Worm (Caenorhabditis elegans) whole organism, L1 larva: ENCODE results near the gene prkl-1.

Source experiments
- blmp-1 ChIP-seq: fragments of 150-350 bp; optimal IDR thresholded peaks from 2 replicates; lab custom pipeline; 2014; ENCODE audit warnings: missing biosample characterization, missing genetic modification characterization
- ceh-63 ChIP-seq: fragments of 200-800 bp; sonication (Bioruptor generic); optimal IDR thresholded peaks from 2 replicates; lab custom pipeline; 2018; ENCODE audit warnings: mild to moderate bottlenecking, missing genetic modification characterization, missing compliant biosample characterization
- ceh-82 ChIP-seq, 3 experiments: fragments of 150-350 bp in 1 of 3; sonication (generic microtip) in 2 of 3; optimal IDR thresholded peaks; 2 replicates each; lab custom pipeline; 2014 to 2017; ENCODE audit warnings: missing biosample characterization in 3 of 3, missing genetic modification characterization in 3 of 3
- ceh-88 ChIP-seq: fragments of 200-800 bp; sonication (Bioruptor generic); IDR thresholded peaks from 2 replicates; pipeline ENCODE4 v1.3.6; 2022; ENCODE audit warnings: missing genetic modification characterization, missing compliant biosample characterization
- dsc-1 ChIP-seq: sonication (generic microtip); optimal IDR thresholded peaks from 2 replicates; lab custom pipeline; 2016; ENCODE audit warnings: mild to moderate bottlenecking, missing genetic modification characterization, missing compliant biosample characterization
- efl-1 ChIP-seq, 4 experiments: fragments of 150-350 bp; optimal IDR thresholded peaks in 3 of 4; peaks in 1 of 4; 1 replicate in 1 of 4; 2 replicates in 3 of 4; lab custom pipeline; 2014; ENCODE audit warnings: missing biosample characterization in 2 of 4, missing genetic modification characterization in 2 of 4, missing genetic modification reagents in 2 of 4
- egl-13 ChIP-seq: sonication (generic microtip); optimal IDR thresholded peaks from 2 replicates; lab custom pipeline; 2016; ENCODE audit warnings: missing genotype, missing genetic modification reagents, missing genetic modification characterization, missing compliant biosample characterization
- egl-27 ChIP-seq, 2 experiments: fragments of 150-350 bp in 1 of 2; sonication (generic microtip); optimal IDR thresholded peaks; 3 replicates each; lab custom pipeline; 2017 to 2018; ENCODE audit warnings: missing biosample characterization in 2 of 2, missing genetic modification characterization in 2 of 2, missing genetic modification reagents in 2 of 2
- elt-2 ChIP-seq: sonication (generic microtip); optimal IDR thresholded peaks from 2 replicates; lab custom pipeline; 2016; ENCODE audit warnings: missing genetic modification characterization, mild to moderate bottlenecking, inconsistent platforms, missing compliant biosample characterization, missing genetic modification reagents
- ets-5 ChIP-seq: fragments of 200-800 bp; sonication (Bioruptor generic); IDR thresholded peaks from 2 replicates; pipeline ENCODE4 v1.3.6; 2022; ENCODE audit warnings: missing genetic modification characterization, missing compliant biosample characterization
- fkh-4 ChIP-seq: sonication (generic microtip); optimal IDR thresholded peaks from 2 replicates; lab custom pipeline; 2016; ENCODE audit warnings: missing compliant biosample characterization, missing genetic modification characterization, borderline replicate concordance
- fos-1 ChIP-seq: fragments of 150-350 bp; optimal IDR thresholded peaks from 2 replicates; lab custom pipeline; 2014; ENCODE audit warnings: missing biosample characterization, missing genetic modification characterization
- hlh-4 ChIP-seq: sonication (generic microtip); optimal IDR thresholded peaks from 2 replicates; lab custom pipeline; 2016; ENCODE audit warnings: mild to moderate bottlenecking, missing genetic modification characterization, missing compliant biosample characterization
- irx-1 ChIP-seq: sonication (generic microtip); optimal IDR thresholded peaks from 2 replicates; lab custom pipeline; 2016; ENCODE audit warnings: missing genetic modification characterization, missing compliant biosample characterization
- jun-1 ChIP-seq: fragments of 150-350 bp; optimal IDR thresholded peaks from 2 replicates; lab custom pipeline; 2014; ENCODE audit warnings: missing biosample characterization, missing genetic modification reagents, missing genetic modification characterization
- lin-14 ChIP-seq: fragments of 200-800 bp; sonication (Bioruptor generic); optimal IDR thresholded peaks from 2 replicates; lab custom pipeline; 2018; ENCODE audit warnings: mild to moderate bottlenecking, missing genetic modification characterization, moderate library complexity, missing compliant biosample characterization
- lin-15B ChIP-seq: fragments of 150-350 bp; sonication (generic microtip); optimal IDR thresholded peaks from 3 replicates; lab custom pipeline; 2014; ENCODE audit warnings: missing biosample characterization, missing genetic modification characterization
- lin-39 ChIP-seq: fragments of 150-350 bp; optimal IDR thresholded peaks from 2 replicates; lab custom pipeline; 2014; ENCODE audit warnings: missing biosample characterization, missing genetic modification reagents, missing genetic modification characterization
- lsy-2 ChIP-seq, 2 experiments: fragments of 150-350 bp; optimal IDR thresholded peaks; 2 replicates each; lab custom pipeline; 2014; ENCODE audit warnings: missing biosample characterization in 2 of 2, missing genetic modification characterization in 2 of 2
- mab-9 ChIP-seq: fragments of 200-800 bp; sonication (Bioruptor generic); IDR thresholded peaks from 2 replicates; pipeline ENCODE4 v1.3.6; 2022; ENCODE audit warnings: missing genetic modification reagents, missing genetic modification characterization, missing compliant biosample characterization
- mdl-1 ChIP-seq, 2 experiments: fragments of 150-350 bp; optimal IDR thresholded peaks; 2 replicates each; lab custom pipeline; 2014 to 2017; ENCODE audit warnings: missing biosample characterization in 2 of 2, missing genetic modification characterization in 2 of 2, inconsistent platforms in 1 of 2
- mef-2 ChIP-seq: fragments of 150-350 bp; optimal IDR thresholded peaks from 2 replicates; lab custom pipeline; 2014; ENCODE audit warnings: missing biosample characterization, missing genetic modification characterization
- mep-1 ChIP-seq: fragments of 150-350 bp; optimal IDR thresholded peaks from 2 replicates; lab custom pipeline; 2014; ENCODE audit warnings: missing biosample characterization, missing genetic modification characterization
- nhr-11 ChIP-seq: fragments of 150-350 bp; optimal IDR thresholded peaks from 2 replicates; lab custom pipeline; 2014; ENCODE audit warnings: missing biosample characterization, missing genetic modification characterization
- nhr-237 ChIP-seq: fragments of 150-350 bp; optimal IDR thresholded peaks from 2 replicates; lab custom pipeline; 2014; ENCODE audit warnings: missing biosample characterization, missing genetic modification characterization
- nhr-47 ChIP-seq: sonication (generic microtip); optimal IDR thresholded peaks from 2 replicates; lab custom pipeline; 2016; ENCODE audit warnings: mild to moderate bottlenecking, missing genetic modification characterization, moderate library complexity, missing compliant biosample characterization
- nhr-76 ChIP-seq: sonication (generic microtip); optimal IDR thresholded peaks from 2 replicates; lab custom pipeline; 2017; ENCODE audit warnings: missing biosample characterization, missing genetic modification characterization
- pax-3 ChIP-seq: fragments of 200-800 bp; sonication (Bioruptor generic); optimal IDR thresholded peaks from 2 replicates; lab custom pipeline; 2018; ENCODE audit warnings: mild to moderate bottlenecking, missing genetic modification characterization, moderate library complexity, missing compliant biosample characterization
- pqm-1 ChIP-seq: sonication (generic microtip); optimal IDR thresholded peaks from 3 replicates; lab custom pipeline; 2017; ENCODE audit warnings: missing biosample characterization, missing genetic modification characterization
- rnt-1 ChIP-seq: sonication (generic microtip); optimal IDR thresholded peaks from 2 replicates; lab custom pipeline; 2016; ENCODE audit warnings: mild to moderate bottlenecking, missing genetic modification characterization, moderate library complexity, missing compliant biosample characterization
- skn-1 ChIP-seq: fragments of 150-350 bp; optimal IDR thresholded peaks from 2 replicates; lab custom pipeline; 2014; ENCODE audit warnings: missing biosample characterization, missing genetic modification characterization
- snpc-4 ChIP-seq: fragments of 150-350 bp; optimal IDR thresholded peaks from 2 replicates; lab custom pipeline; 2014; ENCODE audit warnings: missing biosample characterization, missing genetic modification characterization
- sptf-1 ChIP-seq: fragments of 150-350 bp; optimal IDR thresholded peaks from 2 replicates; lab custom pipeline; 2014; ENCODE audit warnings: missing biosample characterization, missing genetic modification characterization
- tbx-2 ChIP-seq: sonication (generic microtip); optimal IDR thresholded peaks from 2 replicates; lab custom pipeline; 2016; ENCODE audit warnings: missing genetic modification characterization, missing compliant biosample characterization
- tlp-1 ChIP-seq: fragments of 150-350 bp; optimal IDR thresholded peaks from 2 replicates; lab custom pipeline; 2014; ENCODE audit warnings: missing biosample characterization, missing genetic modification characterization
- unc-130 ChIP-seq: fragments of 150-350 bp; optimal IDR thresholded peaks from 2 replicates; lab custom pipeline; 2017; ENCODE audit warnings: missing biosample characterization, missing genetic modification characterization, inconsistent platforms
- unc-62 ChIP-seq: fragments of 150-350 bp; optimal IDR thresholded peaks from 2 replicates; lab custom pipeline; 2014; ENCODE audit warnings: missing biosample characterization, missing genetic modification reagents, missing genetic modification characterization
- vab-15 ChIP-seq: sonication (generic microtip); optimal IDR thresholded peaks from 2 replicates; lab custom pipeline; 2017; ENCODE audit warnings: missing genotype, mild to moderate bottlenecking, missing genetic modification characterization, missing compliant biosample characterization

Gene prkl-1

ce11 chrIV:6977089-6977558, 9.6 kb downstream of the prkl-1 start, which contains the start of the genes pgl-1 and him-3:
TSS of gene pgl-1 (minus strand) at chrIV:6977318.
TSS of gene him-3 (plus strand) at chrIV:6977508.
- TF ChIP-seq lin-14 (GFP tag; lab: Kevin White, UChicago) (no peak), mdl-1 (tag; optimal IDR thresholded peaks at IDR 0.05; lab: Kevin White, UChicago) (no peak), sptf-1 (no peak), tlp-1 (no peak), fkh-4 (no peak), fos-1 (tag; lab: Kevin White, UChicago) (no peak), ets-5 (GFP tag; lab: Robert Waterston, UW) (no peak), unc-130 (no peak), lsy-2 (tag; optimal IDR thresholded peaks at IDR 0.05; lab: Kevin White, UChicago) (no peak), nhr-11 (no peak), rnt-1 (tag; lab: Kevin White, UChicago) (no peak), egl-27 (tag; optimal IDR thresholded peaks at IDR 0.05; lab: Kevin White, UChicago) (no peak), lin-39 (no peak), pqm-1 (tag; lab: Kevin White, UChicago) (no peak), jun-1 (tag; lab: Kevin White, UChicago) (no peak), dsc-1 (no peak), ceh-63 (no peak), mep-1 (tag; lab: Kevin White, UChicago) (no peak), nhr-237 (tag; lab: Kevin White, UChicago) (no peak), efl-1 (optimal IDR thresholded peaks at IDR 0.05; lab: Kevin White, UChicago) (no peak), efl-1 (GFP tag; optimal IDR thresholded peaks at IDR 0.05 in 1 of 2; lab: Kevin White, UChicago) (no peak)

ce11 chrIV:6974162-6974938, 12.4 kb downstream of the prkl-1 start:
- TF ChIP-seq elt-2 (no peak), ceh-88 (GFP tag; lab: Robert Waterston, UW) (no peak), mab-9 (GFP tag; lab: Robert Waterston, UW) (no peak), mef-2 (tag; lab: Kevin White, UChicago) (no peak), ceh-82 (tag; optimal IDR thresholded peaks at IDR 0.05; lab: Kevin White, UChicago) (no peak), sptf-1 (no peak), unc-130 (no peak), tbx-2 (no peak), pax-3 (tag; lab: Kevin White, UChicago) (no peak)

ce11 chrIV:6972427-6972826, 14.3 kb downstream of the prkl-1 start, which contains the start of gene nhr-249:
TSS of gene nhr-249 (minus strand) at chrIV:6972527.
- TF ChIP-seq nhr-47 (tag; lab: Kevin White, UChicago) (no peak), skn-1 (tag; lab: Kevin White, UChicago) (no peak), tbx-2 (no peak), blmp-1 (no peak), ceh-82 (tag; optimal IDR thresholded peaks at IDR 0.05; lab: Kevin White, UChicago) (no peak), lin-15B (tag; lab: Kevin White, UChicago) (no peak), irx-1 (tag; lab: Kevin White, UChicago) (no peak), snpc-4 (no peak), sptf-1 (no peak), egl-13 (no peak), nhr-76 (tag; lab: Kevin White, UChicago) (no peak), jun-1 (tag; lab: Kevin White, UChicago) (no peak), unc-62 (GFP tag; lab: Kevin White, UChicago) (no peak), vab-15 (tag; lab: Kevin White, UChicago) (no peak), hlh-4 (tag; lab: Kevin White, UChicago) (no peak), fos-1 (tag; lab: Kevin White, UChicago) (no peak), ceh-63 (no peak), efl-1 (optimal IDR thresholded peaks at IDR 0.05; lab: Kevin White, UChicago) (no peak), efl-1 (GFP tag; optimal IDR thresholded peaks at IDR 0.05 in 1 of 2; lab: Kevin White, UChicago) (no peak)
